Worm (Caenorhabditis elegans): Measurements from ENCODE around the gene lbp-8.

Gene lbp-8

DNA sequence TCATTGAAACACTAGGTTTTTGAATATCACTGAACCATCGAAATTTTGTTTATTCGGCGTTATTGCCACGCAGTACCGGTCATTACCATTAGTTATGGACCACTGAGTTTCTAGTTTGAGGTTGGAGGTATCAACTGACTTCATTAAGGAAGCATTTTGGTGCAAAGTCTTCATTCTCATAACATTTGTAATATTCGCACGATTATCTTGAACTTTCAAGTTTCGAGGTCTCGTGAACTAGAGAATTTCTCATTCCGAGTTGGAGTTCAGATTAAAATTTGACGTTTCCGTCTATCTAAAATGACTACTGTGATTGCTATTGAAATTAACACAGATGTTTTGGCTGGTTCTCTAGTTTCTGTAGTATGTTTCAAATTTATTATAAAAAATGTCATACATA is 30.2 kb downstream of the lbp-8 start, which contains the start of gene srx-42:
Gene srx-42, plus strand, starts transcription at position 301 of the 400 bp plus-strand sequence.
- TF ChIP-seq efl-3 (GFP tag; optimal IDR thresholded peaks at IDR 0.05) (no peak), mep-1 (tag; optimal IDR thresholded peaks at IDR 0.05) (no peak), C16A3.4 (tag; optimal IDR thresholded peaks at IDR 0.05) (no peak), zip-4 (GFP tag; optimal IDR thresholded peaks at IDR 0.05) (no peak), fkh-4 (tag; optimal IDR thresholded peaks at IDR 0.05; ENCODE audit: borderline replicate concordance) (no peak), zag-1 (tag; optimal IDR thresholded peaks at IDR 0.05) (no peak), lin-35 (GFP tag; optimal IDR thresholded peaks at IDR 0.05) (no peak), nhr-84 (tag; optimal IDR thresholded peaks at IDR 0.05) (no peak), sup-37 (GFP tag; optimal IDR thresholded peaks at IDR 0.05) (no peak), lin-13 (GFP tag; optimal IDR thresholded peaks at IDR 0.05) (no peak), hlh-4 (tag; optimal IDR thresholded peaks at IDR 0.05) (no peak), nhr-12 (tag; optimal IDR thresholded peaks at IDR 0.05) (no peak)

DNA sequence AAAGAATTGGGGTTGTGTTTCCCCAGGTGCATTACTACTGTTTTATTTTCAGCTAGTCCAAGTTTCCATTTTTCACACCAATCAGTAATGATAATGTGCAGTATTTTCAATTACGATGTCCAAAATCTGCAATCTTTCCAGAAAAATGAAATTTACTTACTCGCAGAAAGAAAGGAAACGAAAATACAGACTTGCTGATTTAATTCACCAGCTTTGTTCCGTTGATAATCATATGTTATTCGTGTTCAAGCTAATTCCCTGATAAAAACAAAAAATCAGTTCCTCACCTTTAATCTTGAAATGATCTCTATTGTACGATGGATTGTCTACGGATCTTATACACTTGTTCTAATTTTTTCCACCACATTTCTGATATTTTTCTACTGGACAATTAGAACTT is 33.3 kb downstream of the lbp-8 start, which contains the start of gene srxa-11:
Gene srxa-11, plus strand, starts transcription at position 301 of the 400 bp plus-strand sequence.
- no peak for TF ChIP-seq unc-98 (GFP tag; IDR thresholded peaks at IDR 0.05)

DNA sequence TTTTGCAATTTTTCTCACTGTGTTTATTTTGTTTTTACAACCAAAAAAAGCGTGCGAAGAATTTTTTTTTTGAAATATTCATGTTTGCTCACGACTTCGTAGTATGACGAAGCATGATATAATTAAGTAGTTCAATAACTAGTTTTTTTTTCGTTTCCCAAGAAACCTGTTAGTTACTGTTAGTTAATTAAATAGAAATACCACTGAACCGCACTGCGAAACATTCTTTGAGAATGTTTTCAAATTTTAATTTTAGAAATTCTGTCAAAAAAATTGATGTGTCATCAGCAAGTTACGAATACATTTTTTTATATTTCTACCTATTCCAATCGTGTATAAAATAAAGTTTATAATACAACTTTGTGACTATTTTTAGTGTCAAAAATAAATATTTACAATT is 35.8 kb downstream of the lbp-8 start, which contains the start of gene srxa-12:
Gene srxa-12, plus strand, starts transcription at position 301 of the 400 bp plus-strand sequence.
- TF ChIP-seq lin-14 (GFP tag; optimal IDR thresholded peaks at IDR 0.05) (no peak), dpl-1 (GFP tag; optimal IDR thresholded peaks at IDR 0.05) (no peak), fkh-4 (tag; optimal IDR thresholded peaks at IDR 0.05; ENCODE audit: borderline replicate concordance) (no peak), fos-1 (tag; optimal IDR thresholded peaks at IDR 0.05) (no peak), ceh-82 (tag; optimal IDR thresholded peaks at IDR 0.05) (no peak), pag-3 (tag; optimal IDR thresholded peaks at IDR 0.05; ENCODE audit: borderline replicate concordance, insufficient read depth) (no peak), isw-1 (GFP tag; IDR thresholded peaks at IDR 0.05) (no peak), jun-1 (tag; optimal IDR thresholded peaks at IDR 0.05) (no peak), F16B12.6 (tag; optimal IDR thresholded peaks at IDR 0.05) (no peak), nhr-237 (tag; optimal IDR thresholded peaks at IDR 0.05) (no peak), unc-86 (tag; optimal IDR thresholded peaks at IDR 0.05) (no peak), aly-2 (tag; optimal IDR thresholded peaks at IDR 0.05) (no peak), mef-2 (tag; optimal IDR thresholded peaks at IDR 0.05) (no peak), lin-39 (tag; optimal IDR thresholded peaks at IDR 0.05) (no peak)

DNA sequence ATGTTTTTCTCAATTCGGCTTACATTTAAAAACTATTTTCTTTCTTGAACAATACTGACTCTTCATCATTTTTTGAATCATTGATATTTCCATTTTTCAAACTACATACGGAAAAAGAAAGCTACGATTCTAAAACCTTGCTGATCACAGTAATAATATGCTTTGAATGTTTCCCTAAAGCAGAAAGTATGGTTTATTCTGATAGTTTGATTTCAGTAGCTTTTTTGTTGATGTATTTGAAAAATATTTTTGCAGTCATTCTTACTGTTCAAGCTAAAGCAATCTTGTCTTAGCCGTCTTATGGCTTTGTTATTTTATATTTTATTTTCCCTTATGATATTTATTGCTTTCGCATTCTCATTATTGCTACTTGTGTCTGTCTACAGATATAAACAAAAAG is 38.9 kb downstream of the lbp-8 start, which contains the start of gene srxa-13:
Gene srxa-13, plus strand, starts transcription at position 301 of the 400 bp plus-strand sequence.
- TF ChIP-seq ceh-88 (GFP tag; IDR thresholded peaks at IDR 0.05) (no peak), ama-1 (optimal IDR thresholded peaks at IDR 0.05) (no peak), alr-1 (tag; optimal IDR thresholded peaks at IDR 0.05; ENCODE audit: borderline replicate concordance) (no peak), hpl-2 (GFP tag; optimal IDR thresholded peaks at IDR 0.05) (no peak), mdl-1 (tag; optimal IDR thresholded peaks at IDR 0.05) (no peak), F16B12.6 (tag; optimal IDR thresholded peaks at IDR 0.05) (no peak), pqm-1 (tag; optimal IDR thresholded peaks at IDR 0.05) (no peak), lin-15B (tag; optimal IDR thresholded peaks at IDR 0.05) (no peak), nhr-19 (GFP tag; conservative IDR thresholded peaks at IDR 0.05) (no peak), ces-1 (GFP tag; optimal IDR thresholded peaks at IDR 0.05) (no peak), nhr-12 (tag; optimal IDR thresholded peaks at IDR 0.05) (no peak), blmp-1 (tag; optimal IDR thresholded peaks at IDR 0.05) (no peak), nhr-76 (tag; optimal IDR thresholded peaks at IDR 0.05) (no peak), ets-5 (GFP tag; IDR thresholded peaks at IDR 0.05) (no peak), mab-9 (GFP tag; IDR thresholded peaks at IDR 0.05) (no peak), mef-2 (tag; optimal IDR thresholded peaks at IDR 0.05) (no peak), vab-15 (tag; optimal IDR thresholded peaks at IDR 0.05) (no peak), unc-86 (tag; optimal IDR thresholded peaks at IDR 0.05) (no peak), Y116A8C.19 (tag; optimal IDR thresholded peaks at IDR 0.05; ENCODE audit: borderline replicate concordance) (no peak), lir-3 (tag; optimal IDR thresholded peaks at IDR 0.05; ENCODE audit: poor library complexity) (no peak)

All from whole organism, L1 larva.